Worm (Caenorhabditis elegans) whole organism, L4 larva: ENCODE measurements around the gene T12G3.2.

Experiments used
- D1046.2 ChIP-seq: fragments of 200-800 bp; sonication (Bioruptor generic); IDR thresholded peaks from 2 replicates; pipeline ENCODE4 v1.3.6; 2022; ENCODE audit warnings: missing genetic modification characterization, missing compliant biosample characterization
- F10B5.3 ChIP-seq: sonication (generic microtip); optimal IDR thresholded peaks from 2 replicates; lab custom pipeline; 2016; ENCODE audit warnings: mild to moderate bottlenecking, missing genetic modification characterization, missing compliant biosample characterization
- F26F4.8 ChIP-seq: fragments of 200-800 bp; sonication (Bioruptor generic); conservative IDR thresholded peaks from 2 replicates; pipeline ENCODE4 v1.3.6; 2022; ENCODE audit warnings: missing genetic modification characterization, missing compliant biosample characterization
- F37D6.2 ChIP-seq: sonication (generic microtip); optimal IDR thresholded peaks from 2 replicates; lab custom pipeline; 2016; ENCODE audit warnings: mild to moderate bottlenecking, missing genetic modification characterization, missing compliant biosample characterization
- F44E2.7 ChIP-seq: fragments of 200-800 bp; sonication (Bioruptor generic); IDR thresholded peaks from 2 replicates; pipeline ENCODE4 v2.1.2; 2022; ENCODE audit warnings: missing genetic modification characterization, missing compliant biosample characterization
- R02D3.7 ChIP-seq: fragments of 150-350 bp; sonication (generic microtip); optimal IDR thresholded peaks from 3 replicates; lab custom pipeline; 2014; ENCODE audit warnings: missing biosample characterization, missing genetic modification characterization
- Y48G9A.11 ChIP-seq: fragments of 200-800 bp; sonication (Bioruptor generic); IDR thresholded peaks from 2 replicates; pipeline ENCODE4 v1.3.6; 2022; ENCODE audit warnings: missing genetic modification reagents, missing genetic modification characterization, missing compliant biosample characterization
- ZK337.2 ChIP-seq: fragments of 200-800 bp; sonication (Bioruptor generic); IDR thresholded peaks from 2 replicates; pipeline ENCODE4 v1.3.6; 2022; ENCODE audit warnings: missing genetic modification reagents, missing genetic modification characterization, missing compliant biosample characterization
- aha-1 ChIP-seq: fragments of 150-350 bp; peaks from one replicate; lab custom pipeline; 2014; ENCODE audit warnings: missing biosample characterization, missing genetic modification characterization
- aly-2 ChIP-seq: sonication (generic microtip); optimal IDR thresholded peaks from 2 replicates; lab custom pipeline; 2018; ENCODE audit warnings: missing biosample characterization, missing genetic modification characterization
- ama-1 ChIP-seq: fragments of 150-350 bp; optimal IDR thresholded peaks from 2 replicates; lab custom pipeline; 2014; ENCODE audit warnings: inconsistent platforms, mixed read lengths
- arid-1 ChIP-seq: fragments of 200-800 bp; sonication (Bioruptor generic); conservative IDR thresholded peaks from 2 replicates; pipeline ENCODE4 v1.3.6; 2022; ENCODE audit warnings: missing genetic modification reagents, missing genetic modification characterization, missing compliant biosample characterization
- attf-4 ChIP-seq: sonication (generic microtip); optimal IDR thresholded peaks from 3 replicates; lab custom pipeline; 2017; ENCODE audit warnings: missing biosample characterization, missing genetic modification characterization
- ceh-20 ChIP-seq: fragments of 200-800 bp; sonication (Bioruptor generic); IDR thresholded peaks from 2 replicates; pipeline ENCODE4 v1.3.6; 2022; ENCODE audit warnings: missing genetic modification reagents, missing genetic modification characterization, missing compliant biosample characterization
- ceh-28 ChIP-seq: fragments of 150-350 bp; optimal IDR thresholded peaks from 2 replicates; lab custom pipeline; 2014; ENCODE audit warnings: missing biosample characterization, missing genetic modification reagents, missing genetic modification characterization
- daf-12 ChIP-seq: fragments of 150-350 bp; optimal IDR thresholded peaks from 2 replicates; lab custom pipeline; 2014; ENCODE audit warnings: missing biosample characterization, missing genetic modification reagents, missing genetic modification characterization
- daf-16 ChIP-seq, 3 experiments: sonication (generic microtip); optimal IDR thresholded peaks; 2 replicates each; lab custom pipeline; 2016 to 2017; ENCODE audit warnings: missing genetic modification characterization in 3 of 3, missing genetic modification reagents in 3 of 3, mild to moderate bottlenecking in 2 of 3, missing compliant biosample characterization in 2 of 3, missing biosample characterization in 1 of 3, moderate library complexity in 1 of 3
- daf-19 ChIP-seq: fragments of 200-800 bp; sonication (Bioruptor generic); conservative IDR thresholded peaks from 2 replicates; pipeline ENCODE4 v1.3.6; 2022; ENCODE audit warnings: missing genetic modification characterization, missing compliant biosample characterization
- dmd-8 ChIP-seq: fragments of 200-800 bp; sonication (Bioruptor generic); IDR thresholded peaks from 2 replicates; pipeline ENCODE4 v1.3.6; 2022; ENCODE audit warnings: missing genetic modification characterization, missing compliant biosample characterization
- duxl-1 ChIP-seq: sonication (generic microtip); optimal IDR thresholded peaks from 2 replicates; lab custom pipeline; 2016; ENCODE audit warnings: mild to moderate bottlenecking, missing genetic modification characterization, moderate library complexity, missing compliant biosample characterization; ENCODE audit not compliant: poor library complexity
- dve-1 ChIP-seq: sonication (generic microtip); optimal IDR thresholded peaks from 2 replicates; lab custom pipeline; 2017; ENCODE audit warnings: antibody characterized with exemption, mild to moderate bottlenecking, missing genetic modification characterization, missing compliant biosample characterization; ENCODE audit not compliant: insufficient read depth
- gei-8 ChIP-seq: fragments of 200-800 bp; sonication (Bioruptor generic); optimal IDR thresholded peaks from 2 replicates; lab custom pipeline; 2018; ENCODE audit warnings: mild to moderate bottlenecking, missing genetic modification characterization, missing compliant biosample characterization
- hlh-11 ChIP-seq: fragments of 200-800 bp; sonication (Bioruptor generic); optimal IDR thresholded peaks from 2 replicates; lab custom pipeline; 2018; ENCODE audit warnings: mild to moderate bottlenecking, missing genetic modification characterization, missing compliant biosample characterization
- jun-1 ChIP-seq: fragments of 150-350 bp; optimal IDR thresholded peaks from 2 replicates; lab custom pipeline; 2014; ENCODE audit warnings: missing biosample characterization, missing genetic modification reagents, missing genetic modification characterization
- lin-15B ChIP-seq: fragments of 150-350 bp; sonication (generic microtip); optimal IDR thresholded peaks from 3 replicates; lab custom pipeline; 2014; ENCODE audit warnings: missing biosample characterization, missing genetic modification characterization
- lin-29 ChIP-seq: fragments of 200-800 bp; sonication (Bioruptor generic); IDR thresholded peaks from 2 replicates; pipeline ENCODE4 v1.3.6; 2022; ENCODE audit warnings: missing genetic modification reagents, missing genetic modification characterization, missing compliant biosample characterization
- lin-38 ChIP-seq: fragments of 200-800 bp; sonication (Bioruptor generic); IDR thresholded peaks from 2 replicates; pipeline ENCODE4 v1.3.6; 2022; ENCODE audit warnings: missing genetic modification reagents, missing genetic modification characterization, missing compliant biosample characterization
- lir-3 ChIP-seq: sonication (generic microtip); optimal IDR thresholded peaks from 2 replicates; lab custom pipeline; 2016; ENCODE audit warnings: mild to moderate bottlenecking, missing genetic modification characterization, missing compliant biosample characterization
- lsy-2 ChIP-seq, 2 experiments: fragments of 150-350 bp in 1 of 2; sonication (generic microtip) in 1 of 2; optimal IDR thresholded peaks; 2 replicates each; lab custom pipeline; 2014 to 2017; ENCODE audit warnings: missing biosample characterization in 2 of 2, missing genetic modification characterization in 2 of 2
- madf-5 ChIP-seq, 2 experiments: fragments of 200-800 bp; sonication (Bioruptor generic); IDR thresholded peaks; 2 replicates each; pipeline ENCODE4 v1.3.6; 2022; ENCODE audit warnings: missing compliant biosample characterization in 2 of 2, missing genetic modification characterization in 2 of 2
- mdt-29 ChIP-seq: fragments of 200-800 bp; sonication (Bioruptor generic); IDR thresholded peaks from 2 replicates; pipeline ENCODE4 v1.3.6; 2022; ENCODE audit warnings: missing genetic modification reagents, missing genetic modification characterization, missing compliant biosample characterization
- mep-1 ChIP-seq: fragments of 150-350 bp; sonication (generic microtip); optimal IDR thresholded peaks from 3 replicates; lab custom pipeline; 2014; ENCODE audit warnings: missing biosample characterization, missing genetic modification characterization
- mxl-2 ChIP-seq: fragments of 200-800 bp; sonication (Bioruptor generic); conservative IDR thresholded peaks from 2 replicates; pipeline ENCODE4 v1.3.6; 2022; ENCODE audit warnings: missing genetic modification reagents, missing genetic modification characterization, missing compliant biosample characterization
- mxl-3 ChIP-seq: fragments of 200-800 bp; sonication (Bioruptor generic); optimal IDR thresholded peaks from 2 replicates; lab custom pipeline; 2018; ENCODE audit warnings: mild to moderate bottlenecking, missing genetic modification characterization, missing compliant biosample characterization
- nhr-102 ChIP-seq: sonication (generic microtip); optimal IDR thresholded peaks from 2 replicates; lab custom pipeline; 2016; ENCODE audit warnings: mild to moderate bottlenecking, missing genetic modification characterization, moderate library complexity, missing compliant biosample characterization
- nhr-237 ChIP-seq: sonication (generic microtip); optimal IDR thresholded peaks from 2 replicates; lab custom pipeline; 2017; ENCODE audit warnings: missing biosample characterization, missing genetic modification characterization
- nhr-28 ChIP-seq: fragments of 150-350 bp; optimal IDR thresholded peaks from 2 replicates; lab custom pipeline; 2014; ENCODE audit warnings: missing biosample characterization, missing genetic modification characterization
- nhr-41 ChIP-seq: fragments of 200-800 bp; sonication (Bioruptor generic); IDR thresholded peaks from 2 replicates; pipeline ENCODE4 v1.3.6; 2022; ENCODE audit warnings: missing genetic modification reagents, missing genetic modification characterization, missing compliant biosample characterization
- nhr-48 ChIP-seq: sonication (generic microtip); optimal IDR thresholded peaks from 2 replicates; lab custom pipeline; 2016; ENCODE audit warnings: mild to moderate bottlenecking, missing genetic modification characterization, missing compliant biosample characterization
- nhr-76 ChIP-seq: fragments of 150-350 bp; optimal IDR thresholded peaks from 2 replicates; lab custom pipeline; 2014; ENCODE audit warnings: missing biosample characterization, missing genetic modification characterization
- nhr-77 ChIP-seq: fragments of 150-350 bp; optimal IDR thresholded peaks from 2 replicates; lab custom pipeline; 2014; ENCODE audit warnings: missing biosample characterization, missing genetic modification characterization
- set-16 ChIP-seq: fragments of 200-800 bp; sonication (Bioruptor generic); IDR thresholded peaks from 2 replicates; pipeline ENCODE4 v1.3.6; 2022; ENCODE audit warnings: missing genetic modification reagents, missing genetic modification characterization, missing compliant biosample characterization
- skn-1 ChIP-seq: fragments of 150-350 bp; optimal IDR thresholded peaks from 2 replicates; lab custom pipeline; 2014; ENCODE audit warnings: missing biosample characterization, missing genetic modification characterization
- snpc-1.2 ChIP-seq: fragments of 200-800 bp; sonication (Bioruptor generic); IDR thresholded peaks from 2 replicates; pipeline ENCODE4 v1.3.6; 2022; ENCODE audit warnings: missing genetic modification reagents, missing genetic modification characterization, missing compliant biosample characterization
- snpc-4 ChIP-seq: fragments of 150-350 bp; optimal IDR thresholded peaks from 2 replicates; lab custom pipeline; 2014; ENCODE audit warnings: missing biosample characterization, missing genetic modification characterization
- tag-97 ChIP-seq: fragments of 200-800 bp; sonication (Bioruptor generic); IDR thresholded peaks from 2 replicates; pipeline ENCODE4 v1.3.6; 2022; ENCODE audit warnings: missing genetic modification characterization, missing compliant biosample characterization
- unc-130 ChIP-seq: sonication (generic microtip); optimal IDR thresholded peaks from 2 replicates; lab custom pipeline; 2016; ENCODE audit warnings: missing genetic modification reagents, missing genetic modification characterization, missing compliant biosample characterization
- vab-7 ChIP-seq: fragments of 200-800 bp; sonication (Bioruptor generic); IDR thresholded peaks from 2 replicates; pipeline ENCODE4 v1.3.6; 2022; ENCODE audit warnings: missing genetic modification reagents, missing genetic modification characterization, missing compliant biosample characterization
- zip-11 ChIP-seq: fragments of 200-800 bp; sonication (Bioruptor generic); IDR thresholded peaks from 2 replicates; pipeline ENCODE4 v1.3.6; 2022; ENCODE audit warnings: missing genetic modification characterization, missing compliant biosample characterization
- zip-2 ChIP-seq: fragments of 150-350 bp; optimal IDR thresholded peaks from 2 replicates; lab custom pipeline; 2014; ENCODE audit warnings: missing biosample characterization, missing genetic modification characterization
- ztf-7 ChIP-seq: fragments of 150-350 bp; optimal IDR thresholded peaks from 2 replicates; lab custom pipeline; 2014; ENCODE audit warnings: missing biosample characterization, missing genetic modification characterization

The T12G3.2 gene

ce11 chrIV:12040431-12040830 is 6.3 kb downstream of the T12G3.2 start (continued):
- no peak for TF ChIP-seq daf-16 (GFP tag; optimal IDR thresholded peaks at IDR 0.05; lab: Kevin White, UChicago)
- TF ChIP-seq daf-16 (tag; optimal IDR thresholded peaks at IDR 0.05; lab: Kevin White, UChicago), result peak; percentile 36
- peak; percentile 30 for TF ChIP-seq mxl-3 (GFP tag; lab: Kevin White, UChicago)
- no peak for TF ChIP-seq zip-11 (GFP tag; lab: Robert Waterston, UW)
- no peak for TF ChIP-seq zip-2
- TF ChIP-seq nhr-41 (GFP tag; lab: Robert Waterston, UW), result no peak
- TF ChIP-seq lir-3 (tag; lab: Kevin White, UChicago), result no peak
- TF ChIP-seq ceh-20, result no peak
- TF ChIP-seq F10B5.3 (tag; lab: Kevin White, UChicago), result no peak
- TF ChIP-seq lin-15B (tag; lab: Kevin White, UChicago), result no peak
- no peak for TF ChIP-seq snpc-4 (tag; lab: Kevin White, UChicago)
- no peak for TF ChIP-seq skn-1 (tag; lab: Kevin White, UChicago)

ce11 chrIV:12036924-12037323 is 9.8 kb downstream of the T12G3.2 start:
- TF ChIP-seq duxl-1 (tag; lab: Kevin White, UChicago) (peak; percentile 4), nhr-76 (tag; lab: Kevin White, UChicago) (no peak), nhr-28 (tag; lab: Kevin White, UChicago) (no peak), lsy-2 (tag; optimal IDR thresholded peaks at IDR 0.05; lab: Kevin White, UChicago) (peak in 1 of 2 experiments; percentile 76), Y48G9A.11 (GFP tag; lab: Robert Waterston, UW) (no peak), tag-97 (GFP tag; lab: Robert Waterston, UW) (no peak), nhr-77 (peak; percentile 34), snpc-1.2 (no peak), nhr-48 (tag; lab: Kevin White, UChicago) (peak; percentile 23), gei-8 (no peak), jun-1 (tag; lab: Kevin White, UChicago) (no peak), R02D3.7 (tag; lab: Kevin White, UChicago) (no peak), daf-12 (tag; lab: Kevin White, UChicago) (no peak), hlh-11 (no peak), ceh-28 (tag; lab: Kevin White, UChicago) (no peak), F44E2.7 (GFP tag; lab: Robert Waterston, UW) (no peak), aha-1 (tag; lab: Kevin White, UChicago) (no peak), dve-1 (peak; percentile 26), mep-1 (peak; percentile 73), mdt-29 (GFP tag; lab: Robert Waterston, UW) (no peak), F37D6.2 (tag; lab: Kevin White, UChicago) (no peak), madf-5 (GFP tag; IDR thresholded peaks at IDR 0.05; lab: Robert Waterston, UW) (0 out of 4 replicates have a peak, but pooled peaks of 1 of the 2 experiments have one; percentile 12), nhr-102 (tag; lab: Kevin White, UChicago) (peak; percentile 38), attf-4 (tag; lab: Kevin White, UChicago) (no peak), vab-7 (GFP tag; lab: Robert Waterston, UW) (no peak), daf-19 (GFP tag; lab: Robert Waterston, UW) (no peak), dmd-8 (no peak), ztf-7 (tag; lab: Kevin White, UChicago) (peak; percentile 27), daf-16 (GFP tag; optimal IDR thresholded peaks at IDR 0.05; lab: Kevin White, UChicago) (no peak), daf-16 (tag; optimal IDR thresholded peaks at IDR 0.05; lab: Kevin White, UChicago) (peak; percentile 43), mxl-2 (GFP tag; lab: Robert Waterston, UW) (no peak), nhr-237 (tag; lab: Kevin White, UChicago) (no peak), arid-1 (GFP tag; lab: Robert Waterston, UW) (peak; percentile 49; the same call in 1 of the 2 replicates), F26F4.8 (GFP tag; lab: Robert Waterston, UW) (no peak), lin-29 (GFP tag; lab: Robert Waterston, UW) (no peak), ama-1 (lab: Kevin White, UChicago) (no peak), lin-38 (peak; percentile 32; the same call in 1 of the 2 replicates), mxl-3 (GFP tag; lab: Kevin White, UChicago) (no peak), D1046.2 (GFP tag; lab: Robert Waterston, UW) (no peak), ZK337.2 (GFP tag; lab: Robert Waterston, UW) (no peak), unc-130 (GFP tag; lab: Kevin White, UChicago) (no peak), set-16 (GFP tag; lab: Robert Waterston, UW) (no peak), aly-2 (no peak)
